Fruit fly (Drosophila melanogaster) whole organism, prepupa: ENCODE data around the gene Rala.

ENCODE experiments used
- CG10631 ChIP-seq: fragments of 200-800 bp; sonication (Bioruptor generic); optimal IDR thresholded peaks from 2 replicates; lab custom pipeline; 2016; ENCODE audit warnings: missing biosample characterization, missing genetic modification characterization
- CG10669 ChIP-seq: fragments of 200-800 bp; sonication (Bioruptor generic); optimal IDR thresholded peaks from 3 replicates; lab custom pipeline; 2018; ENCODE audit warnings: missing biosample characterization, mild to moderate bottlenecking, missing genetic modification characterization, moderate library complexity
- CG11294 ChIP-seq: fragments of 200-800 bp; sonication (Bioruptor generic); IDR thresholded peaks from 2 replicates; pipeline ENCODE4 v1.3.6; 2022; ENCODE audit warnings: missing biosample characterization, missing genetic modification characterization
- CG11762 ChIP-seq: fragments of 200-800 bp; sonication (Bioruptor generic); optimal IDR thresholded peaks from 3 replicates; lab custom pipeline; 2016; ENCODE audit warnings: missing biosample characterization, missing genetic modification characterization; ENCODE audit not compliant: insufficient read depth
- CG11902 ChIP-seq: fragments of 200-800 bp; sonication (Bioruptor generic); optimal IDR thresholded peaks from 3 replicates; lab custom pipeline; 2016; ENCODE audit warnings: missing biosample characterization, missing genetic modification characterization
- CG15336 ChIP-seq: fragments of 200-800 bp; sonication (Bioruptor generic); IDR thresholded peaks from 2 replicates; pipeline ENCODE4 v1.3.6; 2022; ENCODE audit warnings: missing biosample characterization, missing genetic modification characterization
- CG16779 ChIP-seq: fragments of 200-800 bp; sonication (Bioruptor generic); optimal IDR thresholded peaks from 3 replicates; lab custom pipeline; 2017; ENCODE audit warnings: missing biosample characterization, mild to moderate bottlenecking, missing genetic modification characterization
- CG3032 ChIP-seq: fragments of 200-800 bp; optimal IDR thresholded peaks from 2 replicates; lab custom pipeline; 2019; ENCODE audit warnings: missing biosample characterization, mild to moderate bottlenecking, missing genetic modification characterization, moderate library complexity
- CG31627 ChIP-seq: fragments of 200-800 bp; sonication (Bioruptor generic); optimal IDR thresholded peaks from 3 replicates; lab custom pipeline; 2016; ENCODE audit warnings: missing biosample characterization, missing genetic modification characterization
- CG32006 ChIP-seq: fragments of 200-800 bp; sonication (Bioruptor generic); optimal IDR thresholded peaks from 3 replicates; lab custom pipeline; 2017; ENCODE audit warnings: missing biosample characterization, mild to moderate bottlenecking, missing genetic modification characterization
- CG34406 ChIP-seq: fragments of 200-800 bp; sonication (Bioruptor generic); optimal IDR thresholded peaks from 3 replicates; lab custom pipeline; 2016; ENCODE audit warnings: missing biosample characterization, missing genetic modification characterization
- CG3919 ChIP-seq: fragments of 200-800 bp; sonication (Bioruptor generic); optimal IDR thresholded peaks from 3 replicates; lab custom pipeline; 2016; ENCODE audit warnings: missing biosample characterization, missing genetic modification characterization
- CG6163 ChIP-seq: fragments of 200-800 bp; sonication (Bioruptor generic); IDR thresholded peaks from 3 replicates; pipeline ENCODE4 v1.3.6; 2022; ENCODE audit warnings: missing biosample characterization, missing genetic modification characterization
- CG6276 ChIP-seq: fragments of 200-800 bp; sonication (Bioruptor generic); optimal IDR thresholded peaks from 2 replicates; lab custom pipeline; 2017; ENCODE audit warnings: missing biosample characterization, mild to moderate bottlenecking, missing genetic modification characterization
- CG6792 ChIP-seq: fragments of 200-800 bp; sonication (Bioruptor generic); optimal IDR thresholded peaks from 3 replicates; lab custom pipeline; 2016; ENCODE audit warnings: missing biosample characterization, missing genetic modification characterization
- CG6808 ChIP-seq: fragments of 200-800 bp; sonication (Bioruptor generic); optimal IDR thresholded peaks from 3 replicates; lab custom pipeline; 2017; ENCODE audit warnings: missing biosample characterization, missing genetic modification characterization, mild to moderate bottlenecking, moderate library complexity, missing genetic modification reagents
- CG8119 ChIP-seq: fragments of 200-800 bp; sonication (Bioruptor generic); IDR thresholded peaks from 3 replicates; pipeline ENCODE4 v1.3.6; 2022; ENCODE audit warnings: missing biosample characterization, missing genetic modification characterization
- CG8632 ChIP-seq: fragments of 200-800 bp; sonication (Bioruptor generic); optimal IDR thresholded peaks from 3 replicates; lab custom pipeline; 2016; ENCODE audit warnings: missing biosample characterization, missing genetic modification characterization
- CG9139 ChIP-seq: fragments of 200-800 bp; sonication (Bioruptor generic); optimal IDR thresholded peaks from 3 replicates; lab custom pipeline; 2017; ENCODE audit warnings: missing biosample characterization, mild to moderate bottlenecking, missing genetic modification characterization
- Eip75B ChIP-seq: fragments of 200-800 bp; sonication (Bioruptor generic); optimal IDR thresholded peaks from 3 replicates; lab custom pipeline; 2016; ENCODE audit warnings: missing biosample characterization, missing genetic modification characterization
- Eip78C ChIP-seq: fragments of 200-800 bp; sonication (Bioruptor generic); peaks from one replicate; lab custom pipeline; 2016; ENCODE audit warnings: missing biosample characterization, missing genetic modification characterization
- Eip93F ChIP-seq: fragments of 200-800 bp; sonication (Bioruptor generic); optimal IDR thresholded peaks from 2 replicates; lab custom pipeline; 2016; ENCODE audit warnings: missing biosample characterization, mild to moderate bottlenecking, missing genetic modification characterization
- Gug ChIP-seq: fragments of 200-800 bp; sonication (Bioruptor generic); IDR thresholded peaks from 2 replicates; pipeline ENCODE4 v1.3.6; 2022; ENCODE audit warnings: missing biosample characterization, missing genetic modification characterization
- Hr38 ChIP-seq: sonication (Bioruptor generic); optimal IDR thresholded peaks from 2 replicates; lab custom pipeline; 2016; ENCODE audit warnings: missing biosample characterization, missing genetic modification characterization
- Hr39 ChIP-seq: fragments of 200-800 bp; sonication (Bioruptor generic); optimal IDR thresholded peaks from 2 replicates; lab custom pipeline; 2016; ENCODE audit warnings: missing biosample characterization, missing genetic modification characterization
- Hr4 ChIP-seq: fragments of 200-800 bp; sonication (Bioruptor generic); optimal IDR thresholded peaks from 3 replicates; lab custom pipeline; 2016; ENCODE audit warnings: missing biosample characterization, missing genetic modification characterization
- Lpt ChIP-seq: fragments of 200-800 bp; sonication (Bioruptor generic); optimal IDR thresholded peaks from 3 replicates; lab custom pipeline; 2016; ENCODE audit warnings: missing biosample characterization, missing genetic modification characterization
- OdsH ChIP-seq: fragments of 200-800 bp; sonication (Bioruptor generic); optimal IDR thresholded peaks from 3 replicates; lab custom pipeline; 2016; ENCODE audit warnings: missing biosample characterization, missing genetic modification characterization
- Smox ChIP-seq: fragments of 200-800 bp; sonication (Bioruptor generic); optimal IDR thresholded peaks from 3 replicates; lab custom pipeline; 2016; ENCODE audit warnings: missing biosample characterization, missing genetic modification characterization
- Sox102F ChIP-seq: fragments of 200-800 bp; sonication (Bioruptor generic); optimal IDR thresholded peaks from 2 replicates; lab custom pipeline; 2016; ENCODE audit warnings: missing biosample characterization, mild to moderate bottlenecking, missing genetic modification characterization
- Sox14 ChIP-seq: fragments of 200-800 bp; sonication (Bioruptor generic); optimal IDR thresholded peaks from 3 replicates; lab custom pipeline; 2016; ENCODE audit warnings: missing biosample characterization, missing genetic modification characterization
- Sox15 ChIP-seq: fragments of 200-800 bp; sonication (Bioruptor generic); optimal IDR thresholded peaks from 3 replicates; lab custom pipeline; 2016; ENCODE audit warnings: missing biosample characterization, missing genetic modification characterization
- achi ChIP-seq: fragments of 200-800 bp; sonication (Bioruptor generic); optimal IDR thresholded peaks from 3 replicates; lab custom pipeline; 2016; ENCODE audit warnings: missing biosample characterization, missing genetic modification characterization
- cyc ChIP-seq: fragments of 200-800 bp; sonication (Bioruptor generic); optimal IDR thresholded peaks from 3 replicates; lab custom pipeline; 2016; ENCODE audit warnings: missing biosample characterization, missing genetic modification characterization
- dac ChIP-seq: fragments of 200-800 bp; sonication (Bioruptor generic); optimal IDR thresholded peaks from 2 replicates; lab custom pipeline; 2017; ENCODE audit warnings: missing biosample characterization, mild to moderate bottlenecking, missing genetic modification characterization
- dsx ChIP-seq: fragments of 200-800 bp; optimal IDR thresholded peaks from 3 replicates; lab custom pipeline; 2019; ENCODE audit warnings: missing biosample characterization, mild to moderate bottlenecking, missing genetic modification characterization, moderate library complexity; ENCODE audit not compliant: poor library complexity, severe bottlenecking
- eg ChIP-seq: fragments of 200-800 bp; sonication (Bioruptor generic); IDR thresholded peaks from 3 replicates; pipeline ENCODE4 v1.3.6; 2022; ENCODE audit warnings: missing biosample characterization, missing genetic modification characterization
- esn ChIP-seq: fragments of 200-800 bp; sonication (Bioruptor generic); optimal IDR thresholded peaks from 2 replicates; lab custom pipeline; 2016; ENCODE audit warnings: missing biosample characterization, mild to moderate bottlenecking, missing genetic modification characterization, moderate library complexity
- fd85E ChIP-seq: fragments of 200-800 bp; sonication (Bioruptor generic); optimal IDR thresholded peaks from 3 replicates; lab custom pipeline; 2016; ENCODE audit warnings: missing biosample characterization, missing genetic modification characterization
- fkh ChIP-seq: fragments of 200-800 bp; sonication (Bioruptor generic); optimal IDR thresholded peaks from 3 replicates; lab custom pipeline; 2017; ENCODE audit warnings: missing biosample characterization, mild to moderate bottlenecking, missing genetic modification characterization, moderate library complexity
- lz ChIP-seq: fragments of 200-800 bp; sonication (Bioruptor generic); optimal IDR thresholded peaks from 3 replicates; lab custom pipeline; 2016; ENCODE audit warnings: missing biosample characterization, missing genetic modification characterization
- spab ChIP-seq: fragments of 200-800 bp; sonication (Bioruptor generic); optimal IDR thresholded peaks from 2 replicates; lab custom pipeline; 2017; ENCODE audit warnings: missing biosample characterization, mild to moderate bottlenecking, missing genetic modification characterization, missing genetic modification reagents
- ss ChIP-seq, 2 experiments: fragments of 200-800 bp; sonication (Bioruptor generic); optimal IDR thresholded peaks; 2 replicates in 1 of 2; 3 replicates in 1 of 2; lab custom pipeline; 2017 to 2018; ENCODE audit warnings: mild to moderate bottlenecking in 2 of 2, missing biosample characterization in 2 of 2, missing genetic modification characterization in 2 of 2, moderate library complexity in 1 of 2
- svp ChIP-seq: fragments of 200-800 bp; sonication (Bioruptor generic); peaks from one replicate; lab custom pipeline; 2016; ENCODE audit warnings: missing biosample characterization, missing genetic modification characterization
- topi ChIP-seq: fragments of 200-800 bp; sonication (Bioruptor generic); optimal IDR thresholded peaks from 3 replicates; lab custom pipeline; 2016; ENCODE audit warnings: missing biosample characterization, missing genetic modification characterization
- vri ChIP-seq: fragments of 200-800 bp; sonication (Bioruptor generic); optimal IDR thresholded peaks from 3 replicates; lab custom pipeline; 2016; ENCODE audit warnings: missing biosample characterization, mild to moderate bottlenecking, missing genetic modification characterization

Rala gene

dm6 chrX:3740319-3740718, 20.9 kb upstream of the Rala start (continued):
- TF ChIP-seq Eip93F (no peak), Smox (GFP tag; lab: Kevin White, UChicago) (no peak), CG6792 (GFP tag; lab: Kevin White, UChicago) (no peak), fkh (no peak), CG3032 (no peak), OdsH (GFP tag; lab: Kevin White, UChicago) (no peak), vri (GFP tag; lab: Kevin White, UChicago) (no peak), CG15336 (GFP tag; lab: Robert Waterston, UW) (peak; percentile 62; the same call in 1 of the 2 replicates), Eip78C (GFP tag; lab: Kevin White, UChicago) (peak; percentile 45), dac (no peak), CG31627 (GFP tag; lab: Kevin White, UChicago) (no peak), CG6276 (GFP tag; lab: Kevin White, UChicago) (peak; percentile 50), Sox14 (GFP tag; lab: Kevin White, UChicago) (peak; percentile 14), Hr38 (GFP tag; lab: Kevin White, UChicago) (no peak), Lpt (GFP tag; lab: Kevin White, UChicago) (no peak)

dm6 chrX:3739889-3740187, 20.4 kb upstream of the Rala start:
- TF ChIP-seq Hr38 (GFP tag; lab: Kevin White, UChicago) (no peak), fkh (peak; percentile 30)

dm6 chrX:3739165-3739888, 19.9 kb upstream of the Rala start:
- no peak; the same call in 1 of the 2 replicates for TF ChIP-seq Gug (GFP tag; lab: Robert Waterston, UW)
- peak; percentile 54 for TF ChIP-seq dac
- TF ChIP-seq Eip78C (GFP tag; lab: Kevin White, UChicago): peak; percentile 71
- peak; percentile 20 for TF ChIP-seq CG3919 (GFP tag; lab: Kevin White, UChicago)
- TF ChIP-seq cyc (GFP tag; lab: Kevin White, UChicago): no peak
- no peak for TF ChIP-seq CG6163 (GFP tag; lab: Robert Waterston, UW)
- TF ChIP-seq OdsH (GFP tag; lab: Kevin White, UChicago): peak; percentile 49
- TF ChIP-seq topi (GFP tag; lab: Kevin White, UChicago): no peak
- no peak for TF ChIP-seq spab
- no peak for TF ChIP-seq Hr39
- TF ChIP-seq achi: peak; percentile 48
- no peak for TF ChIP-seq fd85E (GFP tag; lab: Kevin White, UChicago)
- TF ChIP-seq Hr4 (GFP tag; lab: Kevin White, UChicago): peak; percentile 72
- no peak for TF ChIP-seq fkh
- TF ChIP-seq CG11902: no peak
- TF ChIP-seq CG6276 (GFP tag; lab: Kevin White, UChicago): peak; percentile 64
- no peak for TF ChIP-seq vri (GFP tag; lab: Kevin White, UChicago)
- peak; percentile 4 for TF ChIP-seq CG6808 (GFP tag; lab: Kevin White, UChicago)
- TF ChIP-seq Sox15 (GFP tag; lab: Kevin White, UChicago): no peak
- TF ChIP-seq esn: no peak
- no peak for TF ChIP-seq CG16779 (tag; lab: Kevin White, UChicago)
- peak; percentile 60 for TF ChIP-seq CG15336 (GFP tag; lab: Robert Waterston, UW)
- peak; percentile 49 for TF ChIP-seq Lpt (GFP tag; lab: Kevin White, UChicago)
- TF ChIP-seq CG8119 (GFP tag; lab: Robert Waterston, UW): peak; percentile 64
- TF ChIP-seq lz (GFP tag; lab: Kevin White, UChicago): no peak
- TF ChIP-seq CG32006 (GFP tag; lab: Kevin White, UChicago): peak; percentile 82
- TF ChIP-seq Sox102F (GFP tag; lab: Kevin White, UChicago): no peak
- peak; percentile 36 for TF ChIP-seq Sox14 (GFP tag; lab: Kevin White, UChicago)
- no peak for TF ChIP-seq ss (GFP tag; optimal IDR thresholded peaks at IDR 0.05; lab: Kevin White, UChicago)
- peak; percentile 23 for TF ChIP-seq CG3032
- TF ChIP-seq CG9139: no peak
- no peak for TF ChIP-seq CG8632
- TF ChIP-seq CG11294 (GFP tag; lab: Robert Waterston, UW): no peak
- peak; percentile 23 for TF ChIP-seq dsx (GFP tag; lab: Kevin White, UChicago)
- TF ChIP-seq CG10631: peak; percentile 30
- peak; percentile 19 for TF ChIP-seq Eip75B (GFP tag; lab: Kevin White, UChicago)
- no peak for TF ChIP-seq CG34406 (GFP tag; lab: Kevin White, UChicago)
- no peak for TF ChIP-seq svp (GFP tag; lab: Kevin White, UChicago)
- no peak for TF ChIP-seq CG11762 (GFP tag; lab: Kevin White, UChicago)
- TF ChIP-seq eg (GFP tag; lab: Robert Waterston, UW): peak; percentile 20; the same call in 1 of the 3 replicates
- peak; percentile 25 for TF ChIP-seq CG10669
